Worm (Caenorhabditis elegans) whole organism, L4 larva: Measurements from ENCODE around the gene C14B9.8.

ENCODE experiments used
- D1046.2 ChIP-seq: fragments of 200-800 bp; sonication (Bioruptor generic); IDR thresholded peaks from 2 replicates; pipeline ENCODE4 v1.3.6; 2022; ENCODE audit warnings: missing genetic modification characterization, missing compliant biosample characterization
- F49E8.2 ChIP-seq: sonication (generic microtip); optimal IDR thresholded peaks from 2 replicates; lab custom pipeline; 2016; ENCODE audit warnings: missing compliant biosample characterization, mild to moderate bottlenecking, missing genetic modification characterization, borderline replicate concordance
- Y105C5A.15 ChIP-seq: fragments of 200-800 bp; sonication (Bioruptor generic); IDR thresholded peaks from 2 replicates; pipeline ENCODE4 v1.3.6; 2022; ENCODE audit warnings: missing genetic modification characterization, missing compliant biosample characterization
- Y48G9A.11 ChIP-seq: fragments of 200-800 bp; sonication (Bioruptor generic); IDR thresholded peaks from 2 replicates; pipeline ENCODE4 v1.3.6; 2022; ENCODE audit warnings: missing genetic modification reagents, missing genetic modification characterization, missing compliant biosample characterization
- ZK337.2 ChIP-seq: fragments of 200-800 bp; sonication (Bioruptor generic); IDR thresholded peaks from 2 replicates; pipeline ENCODE4 v1.3.6; 2022; ENCODE audit warnings: missing genetic modification reagents, missing genetic modification characterization, missing compliant biosample characterization
- arid-1 ChIP-seq: fragments of 200-800 bp; sonication (Bioruptor generic); conservative IDR thresholded peaks from 2 replicates; pipeline ENCODE4 v1.3.6; 2022; ENCODE audit warnings: missing genetic modification reagents, missing genetic modification characterization, missing compliant biosample characterization
- attf-4 ChIP-seq: sonication (generic microtip); optimal IDR thresholded peaks from 3 replicates; lab custom pipeline; 2017; ENCODE audit warnings: missing biosample characterization, missing genetic modification characterization
- ceh-20 ChIP-seq: fragments of 200-800 bp; sonication (Bioruptor generic); IDR thresholded peaks from 2 replicates; pipeline ENCODE4 v1.3.6; 2022; ENCODE audit warnings: missing genetic modification reagents, missing genetic modification characterization, missing compliant biosample characterization
- ceh-62 ChIP-seq: sonication (generic microtip); optimal IDR thresholded peaks from 2 replicates; lab custom pipeline; 2017; ENCODE audit warnings: missing biosample characterization, missing genetic modification characterization
- cey-2 ChIP-seq: sonication (generic microtip); optimal IDR thresholded peaks from 3 replicates; lab custom pipeline; 2017; ENCODE audit warnings: missing genetic modification characterization, mild to moderate bottlenecking, missing compliant biosample characterization, antibody characterized with exemption, borderline replicate concordance; ENCODE audit not compliant: insufficient read depth
- ctbp-1 ChIP-seq: fragments of 200-800 bp; sonication (Bioruptor generic); IDR thresholded peaks from 2 replicates; pipeline ENCODE4 v1.3.6; 2022; ENCODE audit warnings: missing genetic modification reagents, missing genetic modification characterization, missing compliant biosample characterization
- daf-16 ChIP-seq, 3 experiments: sonication (generic microtip); optimal IDR thresholded peaks; 2 replicates each; lab custom pipeline; 2016 to 2017; ENCODE audit warnings: missing genetic modification characterization in 3 of 3, missing genetic modification reagents in 3 of 3, mild to moderate bottlenecking in 2 of 3, missing compliant biosample characterization in 2 of 3, missing biosample characterization in 1 of 3, moderate library complexity in 1 of 3
- daf-19 ChIP-seq: fragments of 200-800 bp; sonication (Bioruptor generic); conservative IDR thresholded peaks from 2 replicates; pipeline ENCODE4 v1.3.6; 2022; ENCODE audit warnings: missing genetic modification characterization, missing compliant biosample characterization
- dmd-6 ChIP-seq: fragments of 200-800 bp; sonication (Bioruptor generic); IDR thresholded peaks from 2 replicates; pipeline ENCODE4 v1.3.6; 2022; ENCODE audit warnings: missing genetic modification reagents, missing genetic modification characterization, missing compliant biosample characterization
- dve-1 ChIP-seq: sonication (generic microtip); optimal IDR thresholded peaks from 2 replicates; lab custom pipeline; 2017; ENCODE audit warnings: antibody characterized with exemption, mild to moderate bottlenecking, missing genetic modification characterization, missing compliant biosample characterization; ENCODE audit not compliant: insufficient read depth
- egl-43 ChIP-seq: fragments of 200-800 bp; sonication (Bioruptor generic); IDR thresholded peaks from 2 replicates; pipeline ENCODE4 v1.3.6; 2022; ENCODE audit warnings: missing genetic modification reagents, missing genetic modification characterization, missing compliant biosample characterization
- fkh-10 ChIP-seq: fragments of 150-350 bp; optimal IDR thresholded peaks from 2 replicates; lab custom pipeline; 2014; ENCODE audit warnings: missing biosample characterization, missing genetic modification reagents, missing genetic modification characterization
- gei-8 ChIP-seq: fragments of 200-800 bp; sonication (Bioruptor generic); optimal IDR thresholded peaks from 2 replicates; lab custom pipeline; 2018; ENCODE audit warnings: mild to moderate bottlenecking, missing genetic modification characterization, missing compliant biosample characterization
- hlh-30 ChIP-seq: sonication (generic microtip); optimal IDR thresholded peaks from 2 replicates; lab custom pipeline; 2017; ENCODE audit warnings: antibody characterized with exemption, mild to moderate bottlenecking, missing genetic modification characterization, missing compliant biosample characterization; ENCODE audit not compliant: insufficient read depth
- jun-1 ChIP-seq: fragments of 150-350 bp; optimal IDR thresholded peaks from 2 replicates; lab custom pipeline; 2014; ENCODE audit warnings: missing biosample characterization, missing genetic modification reagents, missing genetic modification characterization
- lim-7 ChIP-seq: fragments of 200-800 bp; sonication (Bioruptor generic); IDR thresholded peaks from 2 replicates; pipeline ENCODE4 v1.3.6; 2022; ENCODE audit warnings: missing genetic modification characterization, missing compliant biosample characterization
- lin-1 ChIP-seq: fragments of 200-800 bp; sonication (Bioruptor generic); IDR thresholded peaks from 2 replicates; pipeline ENCODE4 v1.3.6; 2022; ENCODE audit warnings: missing genetic modification reagents, missing genetic modification characterization, missing compliant biosample characterization
- lin-15B ChIP-seq: fragments of 150-350 bp; sonication (generic microtip); optimal IDR thresholded peaks from 3 replicates; lab custom pipeline; 2014; ENCODE audit warnings: missing biosample characterization, missing genetic modification characterization
- lin-29 ChIP-seq: fragments of 200-800 bp; sonication (Bioruptor generic); IDR thresholded peaks from 2 replicates; pipeline ENCODE4 v1.3.6; 2022; ENCODE audit warnings: missing genetic modification reagents, missing genetic modification characterization, missing compliant biosample characterization
- lir-3 ChIP-seq: sonication (generic microtip); optimal IDR thresholded peaks from 2 replicates; lab custom pipeline; 2016; ENCODE audit warnings: mild to moderate bottlenecking, missing genetic modification characterization, missing compliant biosample characterization
- lsy-2 ChIP-seq, 2 experiments: fragments of 150-350 bp in 1 of 2; sonication (generic microtip) in 1 of 2; optimal IDR thresholded peaks; 2 replicates each; lab custom pipeline; 2014 to 2017; ENCODE audit warnings: missing biosample characterization in 2 of 2, missing genetic modification characterization in 2 of 2
- mep-1 ChIP-seq: fragments of 150-350 bp; sonication (generic microtip); optimal IDR thresholded peaks from 3 replicates; lab custom pipeline; 2014; ENCODE audit warnings: missing biosample characterization, missing genetic modification characterization
- mes-2 ChIP-seq: sonication (generic microtip); optimal IDR thresholded peaks from 2 replicates; lab custom pipeline; 2016; ENCODE audit warnings: missing genotype, mild to moderate bottlenecking, missing genetic modification characterization, missing compliant biosample characterization; ENCODE audit not compliant: poor library complexity, severe bottlenecking
- mxl-3 ChIP-seq: fragments of 200-800 bp; sonication (Bioruptor generic); optimal IDR thresholded peaks from 2 replicates; lab custom pipeline; 2018; ENCODE audit warnings: mild to moderate bottlenecking, missing genetic modification characterization, missing compliant biosample characterization
- nhr-102 ChIP-seq: sonication (generic microtip); optimal IDR thresholded peaks from 2 replicates; lab custom pipeline; 2016; ENCODE audit warnings: mild to moderate bottlenecking, missing genetic modification characterization, moderate library complexity, missing compliant biosample characterization
- nhr-237 ChIP-seq: sonication (generic microtip); optimal IDR thresholded peaks from 2 replicates; lab custom pipeline; 2017; ENCODE audit warnings: missing biosample characterization, missing genetic modification characterization
- nhr-25 ChIP-seq: sonication (generic microtip); optimal IDR thresholded peaks from 2 replicates; lab custom pipeline; 2017; ENCODE audit warnings: missing genetic modification characterization, mild to moderate bottlenecking, missing compliant biosample characterization, antibody characterized with exemption, moderate library complexity, borderline replicate concordance; ENCODE audit not compliant: insufficient read depth
- nhr-28 ChIP-seq: fragments of 150-350 bp; optimal IDR thresholded peaks from 2 replicates; lab custom pipeline; 2014; ENCODE audit warnings: missing biosample characterization, missing genetic modification characterization
- nhr-41 ChIP-seq: fragments of 200-800 bp; sonication (Bioruptor generic); IDR thresholded peaks from 2 replicates; pipeline ENCODE4 v1.3.6; 2022; ENCODE audit warnings: missing genetic modification reagents, missing genetic modification characterization, missing compliant biosample characterization
- nhr-42 ChIP-seq: fragments of 200-800 bp; sonication (Bioruptor generic); IDR thresholded peaks from 2 replicates; pipeline ENCODE4 v1.3.6; 2022; ENCODE audit warnings: missing genetic modification characterization, missing compliant biosample characterization
- pha-4 ChIP-seq, 2 experiments: fragments of 150-350 bp in 1 of 2; fragments of 200-800 bp in 1 of 2; sonication (Bioruptor generic) in 1 of 2; IDR thresholded peaks in 1 of 2; optimal IDR thresholded peaks in 1 of 2; 2 replicates each; pipeline versions ENCODE4 v1.3.6 to Lab custom; 2014 to 2022; ENCODE audit warnings: missing genetic modification characterization in 2 of 2, missing genetic modification reagents in 2 of 2, missing biosample characterization in 1 of 2, missing compliant biosample characterization in 1 of 2
- php-3 ChIP-seq: fragments of 200-800 bp; sonication (Bioruptor generic); IDR thresholded peaks from 2 replicates; pipeline ENCODE4 v1.3.6; 2022; ENCODE audit warnings: missing genetic modification reagents, missing genetic modification characterization, missing compliant biosample characterization
- rbr-2 ChIP-seq: sonication (generic microtip); optimal IDR thresholded peaks from 2 replicates; lab custom pipeline; 2016; ENCODE audit warnings: missing genotype, missing genetic modification characterization, missing compliant biosample characterization
- set-16 ChIP-seq: fragments of 200-800 bp; sonication (Bioruptor generic); IDR thresholded peaks from 2 replicates; pipeline ENCODE4 v1.3.6; 2022; ENCODE audit warnings: missing genetic modification reagents, missing genetic modification characterization, missing compliant biosample characterization
- spr-1 ChIP-seq: sonication (generic microtip); optimal IDR thresholded peaks from 2 replicates; lab custom pipeline; 2016; ENCODE audit warnings: mild to moderate bottlenecking, missing genetic modification characterization, missing compliant biosample characterization
- tag-97 ChIP-seq: fragments of 200-800 bp; sonication (Bioruptor generic); IDR thresholded peaks from 2 replicates; pipeline ENCODE4 v1.3.6; 2022; ENCODE audit warnings: missing genetic modification characterization, missing compliant biosample characterization
- unc-62 ChIP-seq, 3 experiments: fragments of 150-350 bp in 1 of 3; sonication (generic microtip); optimal IDR thresholded peaks in 2 of 3; peaks in 1 of 3; 1 replicate in 1 of 3; 2 replicates in 2 of 3; lab custom pipeline; 2014 to 2017; ENCODE audit warnings: missing biosample characterization in 3 of 3, missing genetic modification characterization in 3 of 3, missing genetic modification reagents in 3 of 3, missing genotype in 1 of 3
- ztf-11 ChIP-seq: fragments of 150-350 bp; optimal IDR thresholded peaks from 2 replicates; lab custom pipeline; 2014; ENCODE audit warnings: missing biosample characterization, missing genetic modification characterization

C14B9.8 gene

DNA sequence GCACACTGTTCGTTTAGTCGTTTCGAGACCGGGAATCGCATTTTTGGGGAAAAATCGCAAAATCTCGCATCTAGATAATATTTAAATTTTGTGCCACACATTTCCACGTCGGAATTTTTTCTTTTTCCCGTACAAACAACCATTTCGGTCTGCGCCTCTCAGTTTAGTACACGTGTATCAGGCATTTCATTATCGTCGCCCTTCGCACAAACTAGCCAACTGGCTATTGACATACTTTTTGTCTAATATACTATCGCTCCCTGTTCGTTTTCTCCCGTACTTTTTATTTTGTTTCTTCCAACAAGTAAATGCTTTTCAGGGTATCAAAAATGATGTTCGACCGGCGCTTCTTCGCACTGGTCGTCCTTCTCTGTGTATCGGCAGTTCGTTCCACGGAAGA lies 11.1 kb downstream of the C14B9.8 start, which contains the start of gene C14B9.2:
C14B9.2 (plus strand) TSS at position 320 of the 400 bp plus-strand sequence.
- TF ChIP-seq nhr-28 (tag; lab: Kevin White, UChicago) (peak; percentile 54), lsy-2 (tag; optimal IDR thresholded peaks at IDR 0.05; lab: Kevin White, UChicago) (peak in 1 of 2 experiments; percentile 16), mxl-3 (peak; percentile 75), daf-16 (GFP tag; optimal IDR thresholded peaks at IDR 0.05; lab: Kevin White, UChicago) (no peak), daf-16 (tag; optimal IDR thresholded peaks at IDR 0.05; lab: Kevin White, UChicago) (peak; percentile 78), rbr-2 (no peak)

DNA sequence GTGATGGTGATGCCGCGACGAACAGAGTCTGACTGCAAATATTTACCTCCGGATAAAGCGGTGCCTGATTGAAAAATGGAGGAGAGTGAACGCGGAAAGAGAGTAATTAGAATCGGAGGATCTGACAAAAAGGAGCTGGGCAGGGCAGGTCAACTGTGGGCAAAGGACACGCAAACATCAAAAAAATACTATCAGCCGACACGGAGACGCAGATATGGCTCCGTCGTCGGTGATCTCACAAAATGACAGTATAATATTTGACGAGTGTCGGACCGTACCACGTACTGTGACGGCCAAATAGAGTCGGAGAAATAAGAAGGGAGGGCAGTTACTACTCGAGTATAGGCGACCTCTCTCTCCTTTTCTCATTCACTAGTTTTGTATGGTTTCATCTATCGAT lies 11.9 kb downstream of the C14B9.8 start:
- TF ChIP-seq dve-1 (tag; lab: Kevin White, UChicago) = no peak
- TF ChIP-seq lir-3 (tag; lab: Kevin White, UChicago) = no peak
- no peak for TF ChIP-seq Y48G9A.11
- TF ChIP-seq attf-4 (tag; lab: Kevin White, UChicago) = no peak
- no peak for TF ChIP-seq lim-7 (GFP tag; lab: Robert Waterston, UW)
- no peak for TF ChIP-seq arid-1
- TF ChIP-seq ztf-11 (tag; lab: Kevin White, UChicago) = no peak
- peak; percentile 6 for TF ChIP-seq mes-2 (tag; lab: Kevin White, UChicago)
- TF ChIP-seq Y105C5A.15 (GFP tag; lab: Robert Waterston, UW) = no peak
- no peak for TF ChIP-seq ctbp-1 (GFP tag; lab: Robert Waterston, UW)
- TF ChIP-seq nhr-42 (GFP tag; lab: Robert Waterston, UW) = no peak
- TF ChIP-seq jun-1 = no peak
- TF ChIP-seq unc-62 (GFP tag; optimal IDR thresholded peaks at IDR 0.05 in 1 of 2; lab: Kevin White, UChicago) = peak in 1 of 2 experiments; percentile 41
- TF ChIP-seq unc-62 (tag; optimal IDR thresholded peaks at IDR 0.05; lab: Kevin White, UChicago) = no peak
- no peak for TF ChIP-seq dmd-6 (GFP tag; lab: Robert Waterston, UW)
- TF ChIP-seq ceh-62 (tag; lab: Kevin White, UChicago) = no peak
- no peak for TF ChIP-seq daf-19
- TF ChIP-seq egl-43 = 0 out of 2 replicates have a peak, but pooled peaks have one; percentile 16

DNA sequence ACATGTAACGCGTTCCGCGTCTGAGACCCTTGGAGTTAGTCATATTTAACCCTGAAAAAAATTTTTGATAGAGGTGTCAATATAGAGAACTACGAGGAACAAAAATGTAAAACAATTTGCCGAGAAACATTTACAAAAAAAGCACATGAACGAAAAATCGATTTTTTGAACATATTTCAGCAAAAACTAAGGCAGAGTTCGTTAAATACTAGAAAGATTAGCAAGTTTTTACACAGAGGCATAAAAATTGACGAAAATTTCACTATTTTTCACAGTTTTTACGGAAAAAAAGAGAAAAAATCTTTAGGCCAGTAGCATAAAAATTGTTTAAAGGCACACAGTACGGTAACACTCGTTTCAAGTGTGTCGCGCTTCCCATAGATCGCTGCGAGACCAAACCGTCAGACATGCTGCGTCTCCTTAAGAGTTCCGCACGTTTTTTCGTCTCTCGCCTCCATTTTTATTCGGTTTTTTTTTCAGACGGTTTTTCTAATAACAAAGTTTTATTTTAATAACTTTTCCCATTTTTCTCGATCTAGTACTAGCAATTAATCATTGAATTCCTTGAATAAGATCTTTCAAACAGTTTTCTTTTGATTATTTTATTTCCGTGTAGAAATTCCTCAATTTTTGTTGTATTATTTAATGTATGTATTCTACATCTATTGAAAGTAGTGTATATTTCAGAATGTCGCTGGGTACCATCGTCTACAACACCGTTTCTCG lies 14.1 kb downstream of the C14B9.8 start, which contains the start of the genes rpl-21 and C14B9.10:
rpl-21 (minus strand) TSS at position 51 of the 726 bp plus-strand sequence.
C14B9.10 (plus strand) TSS at position 676 of the 726 bp plus-strand sequence.
- no peak for TF ChIP-seq gei-8 (GFP tag; lab: Kevin White, UChicago)
- TF ChIP-seq tag-97 (GFP tag; lab: Robert Waterston, UW) = no peak
- no peak for TF ChIP-seq set-16 (GFP tag; lab: Robert Waterston, UW)
- TF ChIP-seq nhr-25 = peak; percentile 47
- TF ChIP-seq jun-1 = no peak
- TF ChIP-seq lin-15B (tag; lab: Kevin White, UChicago) = no peak
- TF ChIP-seq ZK337.2 = no peak
- no peak for TF ChIP-seq egl-43
- no peak for TF ChIP-seq lin-29 (GFP tag; lab: Robert Waterston, UW)
- peak; percentile 87 for TF ChIP-seq arid-1
- TF ChIP-seq nhr-41 (GFP tag; lab: Robert Waterston, UW) = no peak
- no peak for TF ChIP-seq php-3 (GFP tag; lab: Robert Waterston, UW)
- TF ChIP-seq cey-2 (tag; lab: Kevin White, UChicago) = no peak
- TF ChIP-seq nhr-237 (tag; lab: Kevin White, UChicago) = no peak
- no peak for TF ChIP-seq attf-4 (tag; lab: Kevin White, UChicago)
- TF ChIP-seq mep-1 (tag; lab: Kevin White, UChicago) = peak; percentile 83
- 0 out of 2 replicates have a peak, but pooled peaks have one; percentile 27 for TF ChIP-seq lin-1 (GFP tag; lab: Robert Waterston, UW)
- TF ChIP-seq fkh-10 = no peak
- TF ChIP-seq dmd-6 (GFP tag; lab: Robert Waterston, UW) = peak; percentile 37; the same call in 1 of the 2 replicates
- peak; percentile 80 for TF ChIP-seq hlh-30 (tag; lab: Kevin White, UChicago)
- peak; percentile 99 for TF ChIP-seq D1046.2 (GFP tag; lab: Robert Waterston, UW)
- no peak for TF ChIP-seq nhr-42 (GFP tag; lab: Robert Waterston, UW)
- no peak for TF ChIP-seq daf-19
- peak; percentile 55 for TF ChIP-seq nhr-102 (tag; lab: Kevin White, UChicago)
- no peak for TF ChIP-seq pha-4 (GFP tag; IDR thresholded peaks at IDR 0.05; lab: Robert Waterston, UW)
- peak; percentile 51 for TF ChIP-seq pha-4 (tag; optimal IDR thresholded peaks at IDR 0.05; lab: Kevin White, UChicago)
- peak; percentile 37 for TF ChIP-seq spr-1
- TF ChIP-seq F49E8.2 (tag; lab: Kevin White, UChicago) = peak; percentile 77
- TF ChIP-seq ceh-20 (GFP tag; lab: Robert Waterston, UW) = no peak
